Fruit fly (Drosophila melanogaster): ENCODE results near the gene mth.

The mth gene

dm6 chr3L:380886-381546 is 34.3 kb upstream of the mth start (continued):
- TF ChIP-seq Spps (tag; optimal IDR thresholded peaks at IDR 0.05) (peak; percentile 11), CG31441 (GFP tag; IDR thresholded peaks at IDR 0.05) (0 out of 2 replicates have a peak, but pooled peaks have one; percentile 44), CG11695 (GFP tag; IDR thresholded peaks at IDR 0.05) (no peak), CG12391 (tag; optimal IDR thresholded peaks at IDR 0.05) (peak; percentile 40), sima (GFP tag; optimal IDR thresholded peaks at IDR 0.05) (no peak), zfh1 (GFP tag; IDR thresholded peaks at IDR 0.05) (peak; percentile 46; the same call in 2 of the 3 replicates), CG7839 (tag; optimal IDR thresholded peaks at IDR 0.05) (peak; percentile 32), ara (GFP tag; IDR thresholded peaks at IDR 0.05) (0 out of 2 replicates have a peak, but pooled peaks have one; percentile 40), CG8924 (tag; optimal IDR thresholded peaks at IDR 0.05) (peak; percentile 42), CG17361 (GFP tag; IDR thresholded peaks at IDR 0.05) (peak; percentile 50; the same call in 2 of the 3 replicates), CG3281 (GFP tag; optimal IDR thresholded peaks at IDR 0.05) (no peak), CG2889 (GFP tag; IDR thresholded peaks at IDR 0.05) (no peak), CG6254 (GFP tag; optimal IDR thresholded peaks at IDR 0.05) (peak; percentile 1), run (tag; optimal IDR thresholded peaks at IDR 0.05) (no peak), zen (tag; optimal IDR thresholded peaks at IDR 0.05) (peak; percentile 50), row (GFP tag; IDR thresholded peaks at IDR 0.05) (peak; percentile 38; the same call in 2 of the 3 replicates), Ssrp (tag; optimal IDR thresholded peaks at IDR 0.05) (peak; percentile 25), gem (tag; optimal IDR thresholded peaks at IDR 0.05) (peak; percentile 65), gsb-n (tag; optimal IDR thresholded peaks at IDR 0.05) (peak; percentile 34), crc (GFP tag; optimal IDR thresholded peaks at IDR 0.05) (no peak), bigmax (GFP tag; optimal IDR thresholded peaks at IDR 0.05) (no peak), MESR4 (GFP tag; optimal IDR thresholded peaks at IDR 0.05) (no peak), CG4424 (GFP tag; optimal IDR thresholded peaks at IDR 0.05) (peak; percentile 39), CG17328 (GFP tag; IDR thresholded peaks at IDR 0.05) (peak; percentile 59), CG14860 (GFP tag; IDR thresholded peaks at IDR 0.05; ENCODE audit: partially characterized antibody) (no peak), CG15696 (tag; optimal IDR thresholded peaks at IDR 0.05) (peak; percentile 64), Xbp1 (GFP tag; optimal IDR thresholded peaks at IDR 0.05) (no peak)

DNA sequence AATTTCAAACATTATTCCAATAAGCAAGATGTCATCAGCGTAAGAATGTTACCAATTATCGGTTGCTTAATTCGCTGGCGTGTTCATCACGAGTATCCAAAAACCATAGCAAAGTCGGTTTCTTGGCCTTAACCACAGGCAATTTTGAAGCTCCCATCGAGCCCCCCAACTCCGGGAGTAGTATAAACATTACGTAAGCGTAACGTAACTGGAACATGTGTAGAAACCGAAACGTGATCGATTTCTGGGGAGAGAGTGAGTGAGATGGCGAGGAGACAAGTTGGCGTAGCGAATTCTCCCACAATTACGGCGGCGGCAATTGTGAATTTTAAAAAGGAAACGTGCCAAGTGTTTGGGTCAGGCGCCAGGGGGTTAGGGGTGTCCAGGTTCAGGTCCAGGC is 32.1 kb upstream of the mth start:
- TF ChIP-seq CG7556 (GFP tag; optimal IDR thresholded peaks at IDR 0.05), result no peak
- peak; percentile 66 for TF ChIP-seq CG9437 (GFP tag; optimal IDR thresholded peaks at IDR 0.05)
- TF ChIP-seq Ets65A (GFP tag), result peak; percentile 23
- TF ChIP-seq Pdp1 (GFP tag; optimal IDR thresholded peaks at IDR 0.05), result peak in 1 of 2 experiments; percentile 66
- TF ChIP-seq crol (GFP tag; IDR thresholded peaks at IDR 0.05), result 0 out of 2 replicates have a peak, but pooled peaks have one; percentile 10
- no peak for TF ChIP-seq Dad (GFP tag; optimal IDR thresholded peaks at IDR 0.05)

DNA sequence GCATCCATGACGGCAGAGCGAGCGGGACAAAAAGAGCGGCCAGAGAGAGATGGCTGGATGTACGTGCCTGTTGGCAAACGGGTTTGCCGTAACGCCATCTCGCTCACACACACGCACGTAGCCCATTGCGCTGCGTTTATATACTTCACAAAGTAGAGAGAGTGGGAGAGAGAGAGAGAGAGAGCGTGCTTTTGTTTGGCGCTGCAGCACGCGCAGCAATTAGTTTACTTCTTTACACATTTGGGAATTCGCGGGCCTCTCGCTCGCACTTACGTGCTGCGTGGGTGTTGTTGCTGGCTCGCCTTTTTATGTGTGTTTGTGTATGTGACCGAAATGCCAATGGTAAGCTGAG is 31.3 kb upstream of the mth start:
- TF ChIP-seq grn (GFP tag; optimal IDR thresholded peaks at IDR 0.05), result no peak
- TF ChIP-seq Nf-YA (GFP tag; IDR thresholded peaks at IDR 0.05), result peak; percentile 97
- 0 out of 3 replicates have a peak, but pooled peaks have one; percentile 4 for TF ChIP-seq zen2 (GFP tag; IDR thresholded peaks at IDR 0.05; ENCODE audit: partially characterized antibody)
- peak; percentile 32; the same call in 1 of the 2 replicates for TF ChIP-seq ttk (GFP tag; IDR thresholded peaks at IDR 0.05)
- no peak for TF ChIP-seq zf30C (GFP tag; optimal IDR thresholded peaks at IDR 0.05)
- no peak for TF ChIP-seq Hr3 (GFP tag; optimal IDR thresholded peaks at IDR 0.05)
- TF ChIP-seq Hey (tag; optimal IDR thresholded peaks at IDR 0.05), result peak; percentile 25
- TF ChIP-seq Adf1 (GFP tag; IDR thresholded peaks at IDR 0.05), result peak; percentile 84
- no peak for TF ChIP-seq trh (GFP tag; optimal IDR thresholded peaks at IDR 0.05)
- no peak for TF ChIP-seq nerfin-2 (GFP tag; IDR thresholded peaks at IDR 0.05; ENCODE audit: partially characterized antibody)
- peak; percentile 70 for TF ChIP-seq zen (tag; optimal IDR thresholded peaks at IDR 0.05)
- no peak for TF ChIP-seq CG5180 (GFP tag; optimal IDR thresholded peaks at IDR 0.05)
- TF ChIP-seq Abd-B (GFP tag; optimal IDR thresholded peaks at IDR 0.05), result peak; percentile 66
- peak; percentile 100 for TF ChIP-seq Nf-YC (tag; optimal IDR thresholded peaks at IDR 0.05)
- TF ChIP-seq CG34224 (GFP tag; IDR thresholded peaks at IDR 0.05; ENCODE audit: partially characterized antibody), result 0 out of 3 replicates have a peak, but pooled peaks have one; percentile 39
- peak; percentile 64 for TF ChIP-seq CG14860 (GFP tag; IDR thresholded peaks at IDR 0.05; ENCODE audit: partially characterized antibody)
- peak; percentile 8 for TF ChIP-seq dm (GFP tag; optimal IDR thresholded peaks at IDR 0.05)
